Worm (Caenorhabditis elegans) whole organism, L1 larva: ENCODE data around the gene urb-1.

Experiments used
- aly-2 ChIP-seq: fragments of 150-350 bp; optimal IDR thresholded peaks from 2 replicates; lab custom pipeline; 2014; ENCODE audit warnings: missing biosample characterization, missing genetic modification characterization
- ama-1 ChIP-seq: fragments of 150-350 bp; optimal IDR thresholded peaks from 2 replicates; lab custom pipeline; 2014
- blmp-1 ChIP-seq: fragments of 150-350 bp; optimal IDR thresholded peaks from 2 replicates; lab custom pipeline; 2014; ENCODE audit warnings: missing biosample characterization, missing genetic modification characterization
- dsc-1 ChIP-seq: sonication (generic microtip); optimal IDR thresholded peaks from 2 replicates; lab custom pipeline; 2016; ENCODE audit warnings: mild to moderate bottlenecking, missing genetic modification characterization, missing compliant biosample characterization
- egl-27 ChIP-seq, 2 experiments: fragments of 150-350 bp in 1 of 2; sonication (generic microtip); optimal IDR thresholded peaks; 3 replicates each; lab custom pipeline; 2017 to 2018; ENCODE audit warnings: missing biosample characterization in 2 of 2, missing genetic modification characterization in 2 of 2, missing genetic modification reagents in 2 of 2
- fos-1 ChIP-seq: fragments of 150-350 bp; optimal IDR thresholded peaks from 2 replicates; lab custom pipeline; 2014; ENCODE audit warnings: missing biosample characterization, missing genetic modification characterization
- irx-1 ChIP-seq: sonication (generic microtip); optimal IDR thresholded peaks from 2 replicates; lab custom pipeline; 2016; ENCODE audit warnings: missing genetic modification characterization, missing compliant biosample characterization
- nhr-237 ChIP-seq: fragments of 150-350 bp; optimal IDR thresholded peaks from 2 replicates; lab custom pipeline; 2014; ENCODE audit warnings: missing biosample characterization, missing genetic modification characterization
- nhr-28 ChIP-seq: fragments of 150-350 bp; optimal IDR thresholded peaks from 2 replicates; lab custom pipeline; 2014; ENCODE audit warnings: missing biosample characterization, missing genetic modification characterization
- pax-3 ChIP-seq: fragments of 200-800 bp; sonication (Bioruptor generic); optimal IDR thresholded peaks from 2 replicates; lab custom pipeline; 2018; ENCODE audit warnings: mild to moderate bottlenecking, missing genetic modification characterization, moderate library complexity, missing compliant biosample characterization
- pqm-1 ChIP-seq: sonication (generic microtip); optimal IDR thresholded peaks from 3 replicates; lab custom pipeline; 2017; ENCODE audit warnings: missing biosample characterization, missing genetic modification characterization
- skn-1 ChIP-seq: fragments of 150-350 bp; optimal IDR thresholded peaks from 2 replicates; lab custom pipeline; 2014; ENCODE audit warnings: missing biosample characterization, missing genetic modification characterization
- tbx-2 ChIP-seq: sonication (generic microtip); optimal IDR thresholded peaks from 2 replicates; lab custom pipeline; 2016; ENCODE audit warnings: missing genetic modification characterization, missing compliant biosample characterization

DNA sequence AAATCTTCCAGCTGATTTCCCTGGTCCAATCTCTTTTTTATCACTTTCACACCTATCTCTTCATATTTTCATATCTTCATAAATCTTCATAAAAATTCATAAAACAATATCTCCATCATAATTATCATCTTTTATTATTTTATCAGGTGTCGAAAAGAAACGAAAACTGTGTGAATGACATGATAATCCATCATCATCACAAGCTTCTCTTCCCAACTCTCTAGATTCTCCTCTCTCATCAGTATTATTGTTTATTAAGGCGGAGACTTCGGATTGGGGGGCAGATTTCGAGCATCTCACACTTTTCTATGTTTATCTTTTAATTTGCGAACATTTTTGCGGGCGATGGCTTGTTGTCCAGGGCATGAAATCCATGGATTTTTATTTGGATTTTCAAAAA is 40.3 kb upstream of the urb-1 start:
- TF ChIP-seq pqm-1 (tag; lab: Kevin White, UChicago), result no peak
- no peak for TF ChIP-seq tbx-2 (tag; lab: Kevin White, UChicago)
- no peak for TF ChIP-seq aly-2
- TF ChIP-seq pax-3 (tag; lab: Kevin White, UChicago), result no peak
- no peak for TF ChIP-seq nhr-28 (tag; lab: Kevin White, UChicago)
- no peak for TF ChIP-seq irx-1 (tag; lab: Kevin White, UChicago)
- no peak for TF ChIP-seq ama-1
- no peak for TF ChIP-seq dsc-1 (tag; lab: Kevin White, UChicago)
- no peak for TF ChIP-seq egl-27 (tag; optimal IDR thresholded peaks at IDR 0.05; lab: Kevin White, UChicago)
- TF ChIP-seq skn-1, result no peak
- TF ChIP-seq blmp-1 (tag; lab: Kevin White, UChicago), result peak; percentile 13
- TF ChIP-seq nhr-237 (tag; lab: Kevin White, UChicago), result no peak
- TF ChIP-seq fos-1 (tag; lab: Kevin White, UChicago), result no peak
